Worm (Caenorhabditis elegans): ENCODE measurements around the gene sra-2.

The sra-2 gene

DNA sequence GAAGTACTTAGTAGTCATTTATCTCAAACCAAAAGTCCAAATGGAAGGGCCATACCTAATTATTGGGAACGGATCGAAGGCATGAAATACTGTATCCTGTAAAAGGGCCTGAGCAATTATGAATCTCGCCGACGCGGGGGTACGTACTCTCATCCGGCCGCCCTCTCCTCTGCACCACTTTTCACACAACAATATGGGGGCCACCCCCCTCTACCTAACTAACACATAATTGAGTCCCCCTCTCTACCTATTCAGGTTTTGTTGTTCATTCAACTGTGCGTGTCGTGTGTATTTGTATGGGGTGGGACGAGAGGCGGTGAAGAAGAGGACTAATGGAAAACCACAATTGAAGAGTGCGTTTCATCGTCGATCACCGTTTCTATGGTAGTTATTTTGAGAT, 45.8 kb downstream of the sra-2 start:
- TF ChIP-seq ref-1 (GFP tag; conservative IDR thresholded peaks at IDR 0.05) (no peak), ztf-23 (GFP tag; IDR thresholded peaks at IDR 0.05) (no peak), flt-1 (GFP tag; IDR thresholded peaks at IDR 0.05) (no peak), ztf-29 (GFP tag; IDR thresholded peaks at IDR 0.05) (no peak), tab-1 (GFP tag; IDR thresholded peaks at IDR 0.05) (no peak), klf-2 (GFP tag; conservative IDR thresholded peaks at IDR 0.05) (no peak), T22C8.4 (GFP tag; IDR thresholded peaks at IDR 0.05) (no peak), med-1 (GFP tag; optimal IDR thresholded peaks at IDR 0.05; ENCODE audit: insufficient read depth) (no peak), cog-1 (tag; optimal IDR thresholded peaks at IDR 0.05) (no peak)

DNA sequence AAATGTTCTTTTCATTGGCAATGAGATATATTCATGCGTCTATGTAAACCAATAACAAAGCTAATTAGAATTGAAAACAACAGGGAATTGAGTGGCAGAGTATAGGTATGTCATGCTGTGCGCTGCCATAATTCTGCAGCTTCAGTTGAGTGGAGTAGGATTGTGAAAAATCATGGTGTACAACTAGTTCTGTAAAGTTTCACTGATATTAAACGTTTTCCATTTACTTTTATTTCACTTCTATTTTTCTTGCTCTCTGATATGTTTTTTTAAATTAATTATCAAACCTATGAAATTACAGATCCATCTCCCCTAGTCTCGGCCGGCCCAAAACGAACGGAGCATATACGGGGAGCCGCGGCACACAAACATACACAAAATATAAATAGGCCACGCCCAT, 47.1 kb downstream of the sra-2 start, which contains the start of gene exc-7:
TSS of gene exc-7 (plus strand) at position 301 of the 400 bp plus-strand sequence.
- TF ChIP-seq ztf-29 (GFP tag; IDR thresholded peaks at IDR 0.05), result no peak
- no peak for TF ChIP-seq cog-1 (tag; optimal IDR thresholded peaks at IDR 0.05)
- no peak for TF ChIP-seq tab-1 (GFP tag; IDR thresholded peaks at IDR 0.05)
- TF ChIP-seq ref-1 (GFP tag; conservative IDR thresholded peaks at IDR 0.05), result no peak
- TF ChIP-seq flt-1 (GFP tag; IDR thresholded peaks at IDR 0.05), result no peak
- no peak for TF ChIP-seq klf-2 (GFP tag; conservative IDR thresholded peaks at IDR 0.05)
- no peak for TF ChIP-seq ztf-23 (GFP tag; IDR thresholded peaks at IDR 0.05)
- no peak for TF ChIP-seq med-1 (GFP tag; optimal IDR thresholded peaks at IDR 0.05; ENCODE audit: insufficient read depth)
- no peak for TF ChIP-seq T22C8.4 (GFP tag; IDR thresholded peaks at IDR 0.05)

DNA sequence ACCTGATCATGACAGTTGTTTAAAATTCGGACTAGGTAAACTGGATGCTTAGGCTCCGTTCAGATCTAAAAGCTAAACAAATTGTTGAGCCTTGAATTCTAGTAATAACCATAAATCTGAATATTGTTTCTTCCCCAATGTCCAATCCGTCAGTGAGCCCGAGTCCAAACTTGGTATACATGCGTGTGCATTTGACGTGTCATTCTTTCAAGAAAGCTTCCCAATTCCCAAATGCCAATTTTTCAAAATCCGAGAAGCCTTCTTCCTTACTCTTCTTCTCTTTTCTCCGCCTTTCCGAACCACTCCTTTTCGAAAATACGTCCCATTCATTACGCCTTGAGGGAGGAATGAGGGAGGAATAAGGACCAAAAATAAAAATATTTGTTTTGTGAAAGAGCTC, 48.1 kb downstream of the sra-2 start:
- TF ChIP-seq ztf-23 (GFP tag; IDR thresholded peaks at IDR 0.05) (no peak), ztf-29 (GFP tag; IDR thresholded peaks at IDR 0.05) (no peak), med-1 (GFP tag; optimal IDR thresholded peaks at IDR 0.05; ENCODE audit: insufficient read depth) (no peak), ref-1 (GFP tag; conservative IDR thresholded peaks at IDR 0.05) (no peak), flt-1 (GFP tag; IDR thresholded peaks at IDR 0.05) (no peak), klf-2 (GFP tag; conservative IDR thresholded peaks at IDR 0.05) (no peak), T22C8.4 (GFP tag; IDR thresholded peaks at IDR 0.05) (no peak), tab-1 (GFP tag; IDR thresholded peaks at IDR 0.05) (no peak), cog-1 (tag; optimal IDR thresholded peaks at IDR 0.05) (no peak)

DNA sequence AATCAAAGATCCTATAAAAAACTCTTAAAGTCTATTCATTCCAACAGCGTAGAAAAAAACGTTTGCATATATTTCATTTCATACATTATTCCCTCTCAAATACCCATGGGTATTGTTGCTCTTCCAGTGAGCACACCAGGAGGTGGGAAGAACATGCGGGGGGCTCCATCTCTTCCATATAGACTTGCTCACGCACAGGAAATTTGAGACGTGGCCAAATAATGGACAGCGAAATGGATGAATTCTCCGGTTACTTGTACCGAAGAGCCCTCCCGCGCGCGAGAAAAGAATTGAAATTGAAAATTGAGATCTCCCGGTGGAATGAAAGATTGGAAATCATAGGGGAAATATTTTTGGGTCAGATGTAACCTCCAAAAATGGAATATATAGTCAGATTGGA, 49.0 kb downstream of the sra-2 start:
- TF ChIP-seq ztf-23 (GFP tag; IDR thresholded peaks at IDR 0.05), result no peak

Measured in whole organism, midembryonic.